Fruit fly (Drosophila melanogaster) S2 (cell line): ENCODE measurements around the gene lectin-37Db.

Source experiments
- CG8478 ChIP-seq: fragments of >200 bp; optimal IDR thresholded peaks from 2 replicates; lab custom pipeline; 2018
- CTCF ChIP-seq, 2 experiments: fragments of >200 bp; optimal IDR thresholded peaks; 2 replicates each; lab custom pipeline; 2018

lectin-37Db gene

dm6 chr2L:19398317-19399234, 20.3 kb upstream of the lectin-37Db start, which contains the start of gene CG17544:
Gene CG17544 (minus strand): TSS chr2L:19398493.
- TF ChIP-seq CG8478 (lab: Kevin White, UChicago) = no peak

- TF ChIP-seq CTCF (optimal IDR thresholded peaks at IDR 0.05; lab: Kevin White, UChicago) = no peak
Observed at dm6 chr2L:19401914-19402313, 17.0 kb upstream of the lectin-37Db start.

DNA sequence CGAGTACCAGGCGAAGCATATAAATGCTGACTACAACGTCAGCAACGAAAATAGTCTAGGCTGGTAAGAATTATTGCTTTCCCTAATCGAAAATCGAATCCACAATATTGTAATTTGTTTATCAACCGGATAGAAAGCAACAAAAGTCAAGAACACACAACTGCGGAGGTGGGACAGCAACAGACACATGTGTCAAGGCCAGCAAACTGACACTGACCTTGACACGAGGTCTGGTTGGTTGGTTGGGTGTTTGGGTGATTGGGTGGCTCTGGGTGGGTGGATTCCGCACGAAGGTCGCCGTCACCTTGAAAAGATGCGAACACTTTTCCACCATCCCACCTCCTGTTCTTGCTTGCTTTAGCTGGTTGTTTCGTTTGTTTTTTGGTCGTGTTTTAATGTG, 16.2 kb upstream of the lectin-37Db start:
- TF ChIP-seq CTCF (optimal IDR thresholded peaks at IDR 0.05; lab: Kevin White, UChicago) = no peak
- no peak for TF ChIP-seq CG8478 (lab: Kevin White, UChicago)

dm6 chr2L:19403398-19403797, 15.5 kb upstream of the lectin-37Db start:
- TF ChIP-seq CG8478 (lab: Kevin White, UChicago) (no peak), CTCF (optimal IDR thresholded peaks at IDR 0.05; lab: Kevin White, UChicago) (no peak)

DNA sequence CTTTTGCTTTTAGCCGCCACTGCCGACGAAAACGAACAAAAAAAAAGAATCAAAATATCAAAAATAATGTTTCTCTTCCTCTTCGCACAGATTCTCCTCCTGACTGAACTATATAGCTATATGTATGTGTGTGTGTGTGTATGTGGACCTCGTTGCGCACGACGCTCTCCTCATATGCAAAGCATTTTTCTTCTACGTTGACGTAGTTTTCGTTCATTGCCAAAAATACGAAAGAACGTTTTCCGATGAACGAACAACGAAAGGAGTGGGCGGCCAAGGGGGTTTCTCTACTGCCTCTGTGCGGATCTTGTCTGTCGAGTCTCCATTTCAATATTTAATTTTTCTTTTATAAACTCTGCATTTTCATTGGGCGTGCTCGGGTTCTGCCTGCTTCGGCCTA, 14.1 kb upstream of the lectin-37Db start:
- TF ChIP-seq CG8478 (lab: Kevin White, UChicago) (no peak), CTCF (optimal IDR thresholded peaks at IDR 0.05; lab: Kevin White, UChicago) (no peak)

- TF ChIP-seq CTCF (optimal IDR thresholded peaks at IDR 0.05; lab: Kevin White, UChicago) = no peak
- no peak for TF ChIP-seq CG8478 (lab: Kevin White, UChicago)
Observed at dm6 chr2L:19405685-19406357, 13.1 kb upstream of the lectin-37Db start.

dm6 chr2L:19406419-19406818, 12.5 kb upstream of the lectin-37Db start:
- no peak for TF ChIP-seq CTCF (optimal IDR thresholded peaks at IDR 0.05; lab: Kevin White, UChicago)
- TF ChIP-seq CG8478 (lab: Kevin White, UChicago) = no peak

DNA sequence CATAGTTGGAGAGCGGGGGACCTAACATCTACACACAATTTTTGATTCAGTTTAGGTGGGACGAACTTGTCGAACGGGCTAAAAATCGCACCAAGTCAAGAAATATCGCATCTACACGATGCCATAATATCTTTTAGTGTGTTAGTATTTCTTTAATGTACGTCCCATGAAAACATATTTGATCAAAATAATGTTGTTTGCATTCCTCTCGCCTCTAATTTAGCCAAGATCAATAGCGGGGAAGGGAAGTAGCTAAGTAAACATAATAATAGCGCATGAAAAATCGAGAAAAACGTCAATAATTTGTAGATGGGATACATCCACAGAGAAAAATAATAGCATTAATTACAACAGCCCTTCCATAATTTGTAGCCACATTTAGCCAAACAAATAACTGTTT, 6.9 kb upstream of the lectin-37Db start:
- TF ChIP-seq CTCF (optimal IDR thresholded peaks at IDR 0.05; lab: Kevin White, UChicago) = no peak
- TF ChIP-seq CG8478 (lab: Kevin White, UChicago) = no peak

dm6 chr2L:19413118-19413893, 5.6 kb upstream of the lectin-37Db start:
- TF ChIP-seq CG8478 (lab: Kevin White, UChicago) = no peak
- TF ChIP-seq CTCF (optimal IDR thresholded peaks at IDR 0.05; lab: Kevin White, UChicago) = no peak

DNA sequence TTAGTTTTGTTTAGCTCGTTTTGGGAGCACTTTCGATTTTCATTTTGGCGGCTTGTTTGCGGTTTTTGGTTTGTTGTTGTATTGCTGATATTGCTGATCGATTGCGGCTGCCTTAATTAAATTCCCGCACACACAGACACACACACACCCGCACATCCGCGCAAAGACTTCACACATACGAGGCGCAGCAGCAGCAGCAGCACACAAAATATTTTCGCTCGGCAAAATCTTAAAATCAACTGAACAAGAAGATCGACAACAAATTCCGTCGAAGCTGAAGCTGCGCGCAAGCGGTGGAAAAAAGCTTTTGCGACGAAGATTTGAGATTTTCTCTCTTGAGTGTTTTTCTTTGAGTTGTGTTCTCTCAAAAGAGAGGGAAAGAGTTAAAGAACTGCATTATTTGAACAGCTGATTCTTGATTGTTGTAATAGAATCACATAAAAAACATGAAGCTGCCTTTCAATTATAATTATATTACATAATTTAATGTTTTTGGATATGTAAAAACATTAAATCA, 4.6 kb upstream of the lectin-37Db start:
- TF ChIP-seq CG8478 (lab: Kevin White, UChicago) (no peak), CTCF (optimal IDR thresholded peaks at IDR 0.05; lab: Kevin White, UChicago) (no peak)

DNA sequence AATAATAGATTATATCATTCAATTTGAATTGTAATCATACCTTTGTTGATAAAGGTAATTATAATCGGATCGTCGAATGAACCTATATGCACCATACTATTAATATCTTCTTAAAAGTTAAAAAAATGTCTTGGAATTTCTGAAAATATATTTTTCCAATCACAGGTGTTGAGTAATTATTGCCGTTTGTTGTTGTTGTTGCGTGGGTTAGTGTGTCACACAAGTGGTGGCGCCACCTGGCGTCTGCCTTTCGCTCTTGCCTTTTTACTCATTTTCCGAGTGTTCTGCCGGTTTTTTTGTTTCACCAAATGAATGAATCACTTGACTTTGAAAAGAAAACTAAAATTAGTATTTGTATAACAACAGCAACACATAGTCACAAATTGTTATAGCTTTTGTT, 3.7 kb upstream of the lectin-37Db start:
- no peak for TF ChIP-seq CG8478 (lab: Kevin White, UChicago)
- TF ChIP-seq CTCF (optimal IDR thresholded peaks at IDR 0.05; lab: Kevin White, UChicago) = peak; percentile 73 to 86

DNA sequence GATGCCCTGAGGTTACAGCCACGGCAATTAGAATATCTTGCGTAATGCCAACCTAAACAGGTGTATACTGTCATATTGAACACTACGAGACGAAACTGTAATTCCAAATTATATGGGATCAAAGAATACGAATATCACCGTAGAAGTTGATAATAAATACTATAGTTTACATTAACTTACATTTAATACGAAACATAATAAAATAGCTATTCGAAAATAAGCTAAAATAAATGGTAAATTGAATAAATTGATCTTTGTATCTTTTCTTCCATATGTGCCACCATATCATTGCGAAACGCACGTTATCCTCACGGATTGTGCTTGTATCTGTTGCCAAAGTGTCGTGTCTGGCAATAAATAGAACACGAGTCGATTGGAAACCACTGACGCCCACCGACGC, 3.0 kb upstream of the lectin-37Db start:
- TF ChIP-seq CG8478 (lab: Kevin White, UChicago) (no peak), CTCF (optimal IDR thresholded peaks at IDR 0.05; lab: Kevin White, UChicago) (no peak)

- TF ChIP-seq CG8478 (lab: Kevin White, UChicago) (no peak), CTCF (optimal IDR thresholded peaks at IDR 0.05; lab: Kevin White, UChicago) (peak; percentile 23 to 30)
Observed at dm6 chr2L:19416602-19417497, 2.0 kb upstream of the lectin-37Db start, which contains the start of gene Lectin-galC1. Gene Lectin-galC1 (plus strand): TSS chr2L:19417447.
